Worm (Caenorhabditis elegans) whole organism, L1 larva: ENCODE results near the gene dmd-3.
A peak's percentile ranks its signal among the peaks of the same experiment; 100 is the strongest.

Experiments
- alr-1 ChIP-seq: fragments of 200-800 bp; sonication (Bioruptor generic); optimal IDR thresholded peaks from 2 replicates; lab custom pipeline; 2018; ENCODE audit warnings: borderline replicate concordance, mild to moderate bottlenecking, missing genetic modification characterization, missing compliant biosample characterization
- ceh-63 ChIP-seq: fragments of 200-800 bp; sonication (Bioruptor generic); optimal IDR thresholded peaks from 2 replicates; lab custom pipeline; 2018; ENCODE audit warnings: mild to moderate bottlenecking, missing genetic modification characterization, missing compliant biosample characterization
- egl-27 ChIP-seq, 2 experiments: fragments of 150-350 bp in 1 of 2; sonication (generic microtip); optimal IDR thresholded peaks; 3 replicates each; lab custom pipeline; 2017 to 2018; ENCODE audit warnings: missing biosample characterization in 2 of 2, missing genetic modification characterization in 2 of 2, missing genetic modification reagents in 2 of 2
- elt-2 ChIP-seq: sonication (generic microtip); optimal IDR thresholded peaks from 2 replicates; lab custom pipeline; 2016; ENCODE audit warnings: missing genetic modification characterization, mild to moderate bottlenecking, inconsistent platforms, missing compliant biosample characterization, missing genetic modification reagents
- fkh-10 ChIP-seq: sonication (generic microtip); optimal IDR thresholded peaks from 2 replicates; lab custom pipeline; 2017; ENCODE audit warnings: missing biosample characterization, missing genetic modification reagents, missing genetic modification characterization
- grh-1 ChIP-seq: fragments of 200-800 bp; sonication (Bioruptor generic); IDR thresholded peaks from 2 replicates; pipeline ENCODE4 v1.3.6; 2022; ENCODE audit warnings: missing genetic modification reagents, missing genetic modification characterization, missing compliant biosample characterization
- hpl-2 ChIP-seq: fragments of 150-350 bp; optimal IDR thresholded peaks from 2 replicates; lab custom pipeline; 2014; ENCODE audit warnings: missing biosample characterization, missing genetic modification reagents, missing genetic modification characterization
- lin-13 ChIP-seq: fragments of 150-350 bp; optimal IDR thresholded peaks from 2 replicates; lab custom pipeline; 2014; ENCODE audit warnings: missing biosample characterization, missing genetic modification reagents, missing genetic modification characterization
- lsy-2 ChIP-seq, 2 experiments: fragments of 150-350 bp; optimal IDR thresholded peaks; 2 replicates each; lab custom pipeline; 2014; ENCODE audit warnings: missing biosample characterization in 2 of 2, missing genetic modification characterization in 2 of 2
- nhr-47 ChIP-seq: sonication (generic microtip); optimal IDR thresholded peaks from 2 replicates; lab custom pipeline; 2016; ENCODE audit warnings: mild to moderate bottlenecking, missing genetic modification characterization, moderate library complexity, missing compliant biosample characterization
- tbx-2 ChIP-seq: sonication (generic microtip); optimal IDR thresholded peaks from 2 replicates; lab custom pipeline; 2016; ENCODE audit warnings: missing genetic modification characterization, missing compliant biosample characterization
- ztf-11 ChIP-seq, 2 experiments: sonication (generic microtip); optimal IDR thresholded peaks; 2 replicates each; lab custom pipeline; 2016 to 2017; ENCODE audit warnings: missing genetic modification characterization in 2 of 2, missing biosample characterization in 1 of 2, missing compliant biosample characterization in 1 of 2
- ztf-4 ChIP-seq: fragments of 150-350 bp; optimal IDR thresholded peaks from 2 replicates; lab custom pipeline; 2014; ENCODE audit warnings: missing biosample characterization, missing genetic modification characterization

DNA sequence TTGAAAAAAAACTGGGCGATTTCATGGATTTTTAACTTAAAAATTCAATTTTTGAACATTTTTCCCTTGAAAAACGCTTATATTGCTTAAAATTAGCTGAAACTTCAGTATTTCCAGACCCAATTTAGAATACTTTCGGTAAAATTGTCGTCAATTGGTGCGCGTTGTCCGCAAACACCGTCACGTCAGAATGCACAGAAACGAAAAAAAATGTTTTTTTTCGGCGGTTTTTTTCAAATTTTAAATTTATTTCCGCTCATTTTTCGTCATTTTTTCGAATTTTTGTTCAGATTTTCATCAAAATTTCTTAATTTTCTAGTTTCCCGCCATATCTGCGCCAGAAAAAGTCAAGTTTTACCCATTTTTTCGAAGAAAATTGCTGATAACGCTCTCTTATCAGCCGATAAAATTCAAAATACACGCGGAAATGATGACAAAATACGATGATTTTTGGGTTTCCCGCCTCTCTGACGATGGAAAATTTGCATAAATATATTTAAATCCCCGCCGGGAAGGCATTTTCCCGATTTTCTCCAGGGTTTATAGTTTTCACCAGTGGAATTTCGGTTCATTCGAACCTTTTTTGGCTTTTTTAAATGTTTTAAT, 18.4 kb upstream of the dmd-3 start:
- no peak for TF ChIP-seq hpl-2 (GFP tag; lab: Kevin White, UChicago)
- TF ChIP-seq tbx-2 (tag; lab: Kevin White, UChicago): no peak
- no peak for TF ChIP-seq ztf-4 (tag; lab: Kevin White, UChicago)
- TF ChIP-seq alr-1 (tag; lab: Kevin White, UChicago): no peak
- no peak for TF ChIP-seq ztf-11 (tag; optimal IDR thresholded peaks at IDR 0.05; lab: Kevin White, UChicago)
- TF ChIP-seq elt-2 (tag; lab: Kevin White, UChicago): peak; percentile 12
- no peak for TF ChIP-seq egl-27 (tag; optimal IDR thresholded peaks at IDR 0.05; lab: Kevin White, UChicago)
- no peak for TF ChIP-seq nhr-47 (tag; lab: Kevin White, UChicago)
- no peak for TF ChIP-seq ceh-63 (GFP tag; lab: Kevin White, UChicago)
- no peak for TF ChIP-seq grh-1
- TF ChIP-seq lsy-2 (tag; optimal IDR thresholded peaks at IDR 0.05; lab: Kevin White, UChicago): no peak
- no peak for TF ChIP-seq lin-13 (GFP tag; lab: Kevin White, UChicago)
- TF ChIP-seq fkh-10 (GFP tag; lab: Kevin White, UChicago): no peak
